Worm (Caenorhabditis elegans) whole organism, L3 larva: ENCODE data around the gene F54E4.2.

Source experiments
- R02D3.7 ChIP-seq: fragments of 150-350 bp; optimal IDR thresholded peaks from 2 replicates; lab custom pipeline; 2014; ENCODE audit warnings: missing biosample characterization, missing genetic modification characterization
- ZK546.5 ChIP-seq: sonication (generic microtip); optimal IDR thresholded peaks from 2 replicates; lab custom pipeline; 2017; ENCODE audit warnings: missing biosample characterization, missing genetic modification characterization
- ceh-16 ChIP-seq: sonication (generic microtip); optimal IDR thresholded peaks from 2 replicates; lab custom pipeline; 2017; ENCODE audit warnings: missing biosample characterization, missing genetic modification characterization
- ceh-28 ChIP-seq: fragments of 150-350 bp; optimal IDR thresholded peaks from 2 replicates; lab custom pipeline; 2014; ENCODE audit warnings: missing biosample characterization, missing genetic modification reagents, missing genetic modification characterization
- ceh-9 ChIP-seq: sonication (generic microtip); optimal IDR thresholded peaks from 2 replicates; lab custom pipeline; 2018; ENCODE audit warnings: missing biosample characterization, missing genetic modification characterization
- egl-27 ChIP-seq: sonication (generic microtip); optimal IDR thresholded peaks from 4 replicates; lab custom pipeline; 2017; ENCODE audit warnings: missing biosample characterization, missing genetic modification reagents, missing genetic modification characterization
- egl-5 ChIP-seq: fragments of 150-350 bp; optimal IDR thresholded peaks from 2 replicates; lab custom pipeline; 2017; ENCODE audit warnings: missing biosample characterization, missing genetic modification reagents, missing genetic modification characterization, inconsistent platforms
- elt-1 ChIP-seq: fragments of 150-350 bp; optimal IDR thresholded peaks from 2 replicates; lab custom pipeline; 2014; ENCODE audit warnings: missing biosample characterization, missing genetic modification characterization
- elt-2 ChIP-seq: sonication (generic microtip); optimal IDR thresholded peaks from 2 replicates; lab custom pipeline; 2016; ENCODE audit warnings: missing genetic modification reagents, mild to moderate bottlenecking, missing genetic modification characterization, missing compliant biosample characterization
- elt-3 ChIP-seq, 3 experiments: fragments of 150-350 bp in 1 of 3; sonication (generic microtip) in 2 of 3; optimal IDR thresholded peaks; 2 replicates in 2 of 3; 4 replicates in 1 of 3; lab custom pipeline; 2014 to 2017; ENCODE audit warnings: missing biosample characterization in 3 of 3, missing genetic modification characterization in 3 of 3
- eor-1 ChIP-seq, 2 experiments: fragments of 150-350 bp; optimal IDR thresholded peaks; 2 replicates each; lab custom pipeline; 2014 to 2018; ENCODE audit warnings: missing biosample characterization in 2 of 2, missing genetic modification characterization in 2 of 2
- fkh-10 ChIP-seq: sonication (generic microtip); optimal IDR thresholded peaks from 2 replicates; lab custom pipeline; 2017; ENCODE audit warnings: missing biosample characterization, missing genetic modification reagents, missing genetic modification characterization
- fkh-2 ChIP-seq: fragments of 150-350 bp; optimal IDR thresholded peaks from 2 replicates; lab custom pipeline; 2014; ENCODE audit warnings: missing biosample characterization, missing genetic modification reagents, missing genetic modification characterization
- fos-1 ChIP-seq: fragments of 150-350 bp; optimal IDR thresholded peaks from 2 replicates; lab custom pipeline; 2014; ENCODE audit warnings: missing biosample characterization, missing genetic modification characterization
- hmg-11 ChIP-seq: sonication (generic microtip); optimal IDR thresholded peaks from 2 replicates; lab custom pipeline; 2016; ENCODE audit warnings: missing genetic modification characterization, missing compliant biosample characterization
- jun-1 ChIP-seq: fragments of 150-350 bp; optimal IDR thresholded peaks from 2 replicates; lab custom pipeline; 2014; ENCODE audit warnings: missing biosample characterization, missing genetic modification reagents, missing genetic modification characterization
- lin-15B ChIP-seq: fragments of 150-350 bp; optimal IDR thresholded peaks from 2 replicates; lab custom pipeline; 2014; ENCODE audit warnings: missing biosample characterization, missing genetic modification characterization
- lin-39 ChIP-seq: fragments of 150-350 bp; optimal IDR thresholded peaks from 2 replicates; lab custom pipeline; 2018; ENCODE audit warnings: missing biosample characterization, missing genetic modification reagents, missing genetic modification characterization
- lsy-12 ChIP-seq: sonication (generic microtip); optimal IDR thresholded peaks from 2 replicates; lab custom pipeline; 2016; ENCODE audit warnings: mild to moderate bottlenecking, missing genetic modification characterization, missing compliant biosample characterization
- mml-1 ChIP-seq: fragments of 150-350 bp; sonication (generic microtip); optimal IDR thresholded peaks from 3 replicates; lab custom pipeline; 2014; ENCODE audit warnings: missing biosample characterization, missing genetic modification characterization
- nfya-1 ChIP-seq: sonication (generic microtip); optimal IDR thresholded peaks from 2 replicates; lab custom pipeline; 2017; ENCODE audit warnings: missing genetic modification characterization, mild to moderate bottlenecking, missing compliant biosample characterization, antibody characterized with exemption, moderate library complexity; ENCODE audit not compliant: insufficient read depth
- nhr-11 ChIP-seq: fragments of 150-350 bp; optimal IDR thresholded peaks from 2 replicates; lab custom pipeline; 2014; ENCODE audit warnings: missing biosample characterization, missing genetic modification characterization
- nhr-12 ChIP-seq: fragments of 150-350 bp; optimal IDR thresholded peaks from 2 replicates; lab custom pipeline; 2014; ENCODE audit warnings: missing biosample characterization, missing genetic modification characterization
- nhr-23 ChIP-seq: fragments of 150-350 bp; optimal IDR thresholded peaks from 2 replicates; lab custom pipeline; 2014; ENCODE audit warnings: missing biosample characterization, missing genetic modification reagents, missing genetic modification characterization
- nhr-237 ChIP-seq: fragments of 150-350 bp; optimal IDR thresholded peaks from 2 replicates; lab custom pipeline; 2014; ENCODE audit warnings: missing biosample characterization, missing genetic modification characterization
- nhr-25 ChIP-seq: sonication (generic microtip); optimal IDR thresholded peaks from 2 replicates; lab custom pipeline; 2017; ENCODE audit warnings: missing biosample characterization, missing genetic modification characterization
- nhr-28 ChIP-seq: fragments of 150-350 bp; optimal IDR thresholded peaks from 2 replicates; lab custom pipeline; 2014; ENCODE audit warnings: missing biosample characterization, missing genetic modification characterization
- nhr-43 ChIP-seq: sonication (generic microtip); optimal IDR thresholded peaks from 2 replicates; lab custom pipeline; 2016; ENCODE audit warnings: mild to moderate bottlenecking, missing genetic modification characterization, missing compliant biosample characterization; ENCODE audit not compliant: poor library complexity, severe bottlenecking
- nhr-67 ChIP-seq: fragments of 150-350 bp; optimal IDR thresholded peaks from 2 replicates; lab custom pipeline; 2014; ENCODE audit warnings: missing biosample characterization, missing genetic modification characterization
- nhr-76 ChIP-seq: fragments of 150-350 bp; sonication (generic microtip); optimal IDR thresholded peaks from 5 replicates; lab custom pipeline; 2014; ENCODE audit warnings: missing biosample characterization, missing genetic modification characterization
- nhr-77 ChIP-seq: fragments of 150-350 bp; optimal IDR thresholded peaks from 2 replicates; lab custom pipeline; 2014; ENCODE audit warnings: missing biosample characterization, missing genetic modification characterization
- pha-4 ChIP-seq: fragments of 150-350 bp; optimal IDR thresholded peaks from 2 replicates; lab custom pipeline; 2014; ENCODE audit warnings: missing biosample characterization, missing genetic modification reagents, missing genetic modification characterization
- pqm-1 ChIP-seq: fragments of 150-350 bp; optimal IDR thresholded peaks from 2 replicates; lab custom pipeline; 2017; ENCODE audit warnings: missing biosample characterization, missing genetic modification characterization, inconsistent platforms
- sea-2 ChIP-seq: fragments of 150-350 bp; sonication (generic microtip); optimal IDR thresholded peaks from 4 replicates; lab custom pipeline; 2014; ENCODE audit warnings: missing biosample characterization, missing genetic modification reagents, missing genetic modification characterization
- snpc-4 ChIP-seq: fragments of 150-350 bp; optimal IDR thresholded peaks from 2 replicates; lab custom pipeline; 2014; ENCODE audit warnings: missing biosample characterization, missing genetic modification characterization
- tbx-2 ChIP-seq: sonication (generic microtip); optimal IDR thresholded peaks from 2 replicates; lab custom pipeline; 2016; ENCODE audit warnings: mild to moderate bottlenecking, missing genetic modification characterization, missing compliant biosample characterization
- unc-39 ChIP-seq: sonication (generic microtip); optimal IDR thresholded peaks from 4 replicates; lab custom pipeline; 2017; ENCODE audit warnings: missing biosample characterization, missing genetic modification characterization
- ztf-4 ChIP-seq: fragments of 150-350 bp; optimal IDR thresholded peaks from 2 replicates; lab custom pipeline; 2014; ENCODE audit warnings: missing biosample characterization, missing genetic modification characterization

Gene F54E4.2

ce11 chrX:14599245-14599644 lies 29.5 kb downstream of the F54E4.2 start, which contains the start of gene C44H4.6:
Gene C44H4.6, minus strand, starts transcription at chrX:14599345.
- TF ChIP-seq mml-1 (tag; lab: Kevin White, UChicago) (no peak), fkh-2 (tag; lab: Kevin White, UChicago) (no peak), pha-4 (tag; lab: Kevin White, UChicago) (no peak), elt-1 (tag; lab: Kevin White, UChicago) (no peak)

- no peak for TF ChIP-seq nhr-67 (tag; lab: Kevin White, UChicago)
- no peak for TF ChIP-seq eor-1 (tag; optimal IDR thresholded peaks at IDR 0.05; lab: Kevin White, UChicago)
- TF ChIP-seq pqm-1 (tag; lab: Kevin White, UChicago), result no peak
- no peak for TF ChIP-seq ceh-16 (tag; lab: Kevin White, UChicago)
- TF ChIP-seq R02D3.7 (tag; lab: Kevin White, UChicago), result no peak
- TF ChIP-seq fkh-2 (tag; lab: Kevin White, UChicago), result no peak
- TF ChIP-seq jun-1 (tag; lab: Kevin White, UChicago), result no peak
- no peak for TF ChIP-seq sea-2 (GFP tag; lab: Kevin White, UChicago)
- TF ChIP-seq nhr-11 (tag; lab: Kevin White, UChicago), result no peak
- TF ChIP-seq elt-1 (tag; lab: Kevin White, UChicago), result no peak
- no peak for TF ChIP-seq ceh-28
- no peak for TF ChIP-seq snpc-4
- no peak for TF ChIP-seq ztf-4 (tag; lab: Kevin White, UChicago)
- no peak for TF ChIP-seq nhr-28
- TF ChIP-seq unc-39 (tag; lab: Kevin White, UChicago), result no peak
- no peak for TF ChIP-seq lsy-12 (tag; lab: Kevin White, UChicago)
- TF ChIP-seq nhr-77 (tag; lab: Kevin White, UChicago), result no peak
- no peak for TF ChIP-seq nfya-1 (tag; lab: Kevin White, UChicago)
- TF ChIP-seq pha-4 (tag; lab: Kevin White, UChicago), result no peak
- TF ChIP-seq fos-1, result no peak
These were observed 33.9 kb downstream of the F54E4.2 start, which contains the start of gene C44H4.8 for ce11 chrX:14594825-14595224. Gene C44H4.8, plus strand, starts transcription at chrX:14595125.

ce11 chrX:14593206-14593605 lies 35.5 kb downstream of the F54E4.2 start:
- TF ChIP-seq fkh-10 (GFP tag; lab: Kevin White, UChicago) (peak; percentile 91), elt-3 (tag; optimal IDR thresholded peaks at IDR 0.05; lab: Kevin White, UChicago) (no peak)
- TF ChIP-seq, all 47 proteins: peak for 1

ce11 chrX:14589051-14589736 lies 39.5 kb downstream of the F54E4.2 start, which contains the start of the genes C44H4.4 and tap-1:
Gene C44H4.4, minus strand, starts transcription at chrX:14589101.
Gene tap-1, plus strand, starts transcription at chrX:14589624.
- TF ChIP-seq tbx-2 (tag; lab: Kevin White, UChicago) (no peak), pha-4 (tag; lab: Kevin White, UChicago) (peak; percentile 10), elt-2 (tag; lab: Kevin White, UChicago) (peak; percentile 59), nhr-43 (tag; lab: Kevin White, UChicago) (no peak), jun-1 (tag; lab: Kevin White, UChicago) (no peak), ceh-9 (tag; lab: Kevin White, UChicago) (no peak), egl-27 (tag; lab: Kevin White, UChicago) (no peak), snpc-4 (no peak), nhr-12 (tag; lab: Kevin White, UChicago) (no peak), eor-1 (tag; optimal IDR thresholded peaks at IDR 0.05; lab: Kevin White, UChicago) (no peak), pqm-1 (tag; lab: Kevin White, UChicago) (peak; percentile 5), elt-1 (tag; lab: Kevin White, UChicago) (no peak), nhr-77 (tag; lab: Kevin White, UChicago) (no peak), ZK546.5 (no peak), egl-5 (tag; lab: Kevin White, UChicago) (peak; percentile 15), lin-39 (tag; lab: Kevin White, UChicago) (peak; percentile 51), hmg-11 (peak; percentile 51), nhr-23 (tag; lab: Kevin White, UChicago) (no peak), ztf-4 (tag; lab: Kevin White, UChicago) (no peak), sea-2 (GFP tag; lab: Kevin White, UChicago) (no peak), nhr-25 (tag; lab: Kevin White, UChicago) (peak; percentile 11), nhr-76 (tag; lab: Kevin White, UChicago) (no peak), nhr-11 (tag; lab: Kevin White, UChicago) (no peak), lin-15B (tag; lab: Kevin White, UChicago) (peak; percentile 42), nhr-237 (tag; lab: Kevin White, UChicago) (no peak)
